Fruit fly (Drosophila melanogaster) S2 (cell line): ENCODE measurements around the gene CG4730.

Source experiments
- CG8478 ChIP-seq: fragments of >200 bp; optimal IDR thresholded peaks from 2 replicates; lab custom pipeline; 2018
- CTCF ChIP-seq, 2 experiments: fragments of >200 bp; optimal IDR thresholded peaks; 2 replicates each; lab custom pipeline; 2018

CG4730 gene

DNA sequence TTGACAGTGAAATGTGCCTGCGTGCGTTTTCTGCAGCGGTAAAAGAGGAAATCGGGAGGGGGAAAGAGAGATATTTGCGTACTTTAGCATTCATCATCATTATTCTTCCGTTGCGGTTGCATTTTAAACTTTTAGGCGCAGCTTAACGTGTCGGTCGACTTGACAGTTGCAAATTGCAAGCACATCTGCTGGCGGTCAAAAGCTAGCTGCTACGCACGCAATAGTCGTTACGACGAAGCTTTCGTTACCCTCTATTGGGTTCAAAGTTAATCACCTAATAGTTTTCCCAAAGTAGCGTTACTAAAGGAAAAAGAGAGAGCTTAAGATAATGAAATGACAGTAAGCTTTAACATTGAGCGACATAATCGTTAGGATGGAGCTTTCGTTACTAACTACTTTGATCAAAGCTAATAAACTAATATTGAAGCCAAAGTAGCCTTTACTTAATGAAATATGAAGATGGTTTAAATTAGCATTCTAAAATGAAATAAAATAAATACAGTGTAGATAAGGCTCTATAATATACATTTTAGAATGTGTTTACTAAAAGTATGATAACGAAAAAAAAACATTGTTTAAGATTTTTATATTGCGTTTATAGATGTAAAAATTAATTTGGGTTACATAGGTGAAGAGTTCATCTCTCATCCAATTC, 26.3 kb downstream of the CG4730 start:
- no peak for TF ChIP-seq CG8478 (lab: Kevin White, UChicago)
- no peak for TF ChIP-seq CTCF (optimal IDR thresholded peaks at IDR 0.05; lab: Kevin White, UChicago)

DNA sequence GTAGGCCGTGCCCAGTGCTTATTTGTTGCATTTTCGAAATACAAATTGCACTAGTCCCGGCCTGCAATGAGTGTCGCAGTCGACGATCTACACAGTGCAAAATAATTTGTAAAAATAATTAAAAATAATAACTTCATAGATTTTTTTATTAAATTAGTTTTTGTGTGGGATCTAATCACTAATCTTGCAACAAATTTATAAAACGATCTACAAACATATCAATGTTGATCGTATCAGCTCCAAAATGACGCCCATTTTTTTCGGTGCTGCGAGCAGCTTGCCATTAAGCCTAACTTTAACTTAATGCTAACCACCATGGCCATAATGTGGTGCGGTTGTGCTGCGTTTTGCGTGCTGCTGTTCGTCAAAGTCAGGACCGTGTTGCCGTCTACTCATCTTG, 27.1 kb downstream of the CG4730 start:
- TF ChIP-seq CTCF (optimal IDR thresholded peaks at IDR 0.05; lab: Kevin White, UChicago) (no peak), CG8478 (lab: Kevin White, UChicago) (no peak)

dm6 chr3R:25650417-25650816, 28.1 kb downstream of the CG4730 start:
- TF ChIP-seq CTCF (optimal IDR thresholded peaks at IDR 0.05; lab: Kevin White, UChicago) (no peak), CG8478 (lab: Kevin White, UChicago) (no peak)

DNA sequence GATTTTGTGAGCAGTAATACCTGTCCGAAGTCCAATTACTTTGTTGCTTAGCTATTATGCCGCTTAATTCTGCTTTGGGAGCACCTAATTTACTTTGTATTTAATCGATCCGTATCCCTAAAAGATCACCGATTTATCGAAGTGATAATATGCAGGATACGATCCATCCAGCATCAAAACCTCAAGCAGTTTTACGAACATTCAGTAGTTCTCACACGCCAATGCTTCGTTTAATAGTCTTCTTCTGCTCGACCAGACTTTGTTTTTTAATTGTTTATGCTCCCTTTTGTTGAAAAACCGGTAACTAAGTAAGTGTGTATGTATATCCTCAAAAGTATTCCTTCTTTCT, 30.2 kb downstream of the CG4730 start:
- TF ChIP-seq CG8478 (lab: Kevin White, UChicago) (no peak), CTCF (optimal IDR thresholded peaks at IDR 0.05; lab: Kevin White, UChicago) (no peak)

dm6 chr3R:25647577-25648257, 30.8 kb downstream of the CG4730 start:
- TF ChIP-seq CTCF (optimal IDR thresholded peaks at IDR 0.05; lab: Kevin White, UChicago) (peak; percentile 38 to 62), CG8478 (lab: Kevin White, UChicago) (no peak)

DNA sequence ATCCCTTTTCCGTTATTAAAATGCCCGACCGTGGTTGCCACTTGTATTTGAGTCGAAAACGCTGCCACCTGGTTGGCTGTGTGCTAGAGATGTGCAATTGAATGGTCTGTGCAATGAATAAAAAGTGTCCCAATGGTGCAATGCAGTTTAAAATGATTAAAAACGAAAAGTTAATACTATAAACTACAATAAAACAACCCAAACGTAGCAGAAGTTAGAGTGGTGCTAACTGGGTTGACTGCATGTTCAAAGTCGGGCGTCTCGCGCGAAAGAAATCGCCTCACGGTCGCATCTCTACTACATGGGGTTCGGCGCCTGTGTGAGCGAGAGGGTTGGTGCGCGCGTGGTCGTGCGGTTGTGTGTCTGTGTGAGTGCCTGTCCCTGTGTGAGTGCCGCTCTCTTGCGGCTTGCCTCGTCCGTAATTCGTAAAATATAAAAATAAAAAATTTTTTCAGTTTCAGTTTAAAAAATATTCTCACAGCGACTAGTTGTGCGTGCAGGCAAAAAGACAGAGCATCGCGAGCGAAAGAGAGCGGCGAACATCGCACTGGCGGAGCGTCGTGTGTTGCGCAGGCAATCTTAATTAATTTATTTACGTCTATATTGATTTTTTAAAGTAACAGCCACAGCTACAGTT, 31.5 kb downstream of the CG4730 start:
- peak in 1 of 2 experiments; percentile 26 for TF ChIP-seq CTCF (optimal IDR thresholded peaks at IDR 0.05; lab: Kevin White, UChicago)
- no peak for TF ChIP-seq CG8478 (lab: Kevin White, UChicago)

DNA sequence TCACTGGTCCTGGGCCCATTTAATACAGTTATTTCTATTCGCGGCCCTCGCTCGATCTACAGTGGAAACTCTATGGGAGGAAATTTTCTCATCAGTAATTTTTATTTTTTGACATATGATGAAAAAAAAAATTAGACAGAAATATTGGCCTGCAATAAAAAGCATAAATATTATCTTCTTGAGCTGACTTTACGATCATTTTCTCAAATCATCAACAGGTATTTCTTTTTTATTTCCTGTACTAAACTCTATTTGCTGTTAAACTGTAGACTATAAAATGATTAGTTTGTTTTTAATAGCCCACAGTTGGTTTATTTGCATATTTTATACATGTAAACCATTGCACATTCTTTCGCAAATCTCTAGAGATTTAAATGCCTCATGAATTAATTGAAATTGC, 34.3 kb downstream of the CG4730 start:
- TF ChIP-seq CG8478 (lab: Kevin White, UChicago) (no peak), CTCF (optimal IDR thresholded peaks at IDR 0.05; lab: Kevin White, UChicago) (no peak)

DNA sequence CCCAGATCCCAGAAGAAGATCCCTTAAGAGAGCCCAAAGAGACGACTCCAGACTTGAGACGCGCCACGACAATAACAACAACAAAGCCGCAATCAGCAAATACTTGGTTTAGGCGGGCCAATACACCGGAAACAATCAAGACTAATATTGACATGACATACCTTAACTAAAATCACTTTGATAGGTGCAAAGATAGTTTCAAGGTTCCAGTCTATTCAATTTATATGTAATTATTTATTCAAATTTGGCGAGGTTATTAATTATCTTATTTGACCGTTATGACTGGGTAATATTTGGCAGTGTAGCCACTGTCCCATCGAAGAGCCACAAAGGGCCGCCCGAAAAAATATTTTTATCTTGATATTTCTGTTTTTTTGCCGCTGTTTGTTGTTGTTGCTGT, 38.0 kb downstream of the CG4730 start:
- TF ChIP-seq CG8478 (lab: Kevin White, UChicago) (no peak), CTCF (optimal IDR thresholded peaks at IDR 0.05; lab: Kevin White, UChicago) (no peak)

dm6 chr3R:25638961-25639360, 39.5 kb downstream of the CG4730 start:
- TF ChIP-seq CG8478 (lab: Kevin White, UChicago) (no peak), CTCF (optimal IDR thresholded peaks at IDR 0.05; lab: Kevin White, UChicago) (no peak)

dm6 chr3R:25638381-25638780, 40.1 kb downstream of the CG4730 start:
- no peak for TF ChIP-seq CG8478 (lab: Kevin White, UChicago)
- TF ChIP-seq CTCF (optimal IDR thresholded peaks at IDR 0.05; lab: Kevin White, UChicago) = no peak

DNA sequence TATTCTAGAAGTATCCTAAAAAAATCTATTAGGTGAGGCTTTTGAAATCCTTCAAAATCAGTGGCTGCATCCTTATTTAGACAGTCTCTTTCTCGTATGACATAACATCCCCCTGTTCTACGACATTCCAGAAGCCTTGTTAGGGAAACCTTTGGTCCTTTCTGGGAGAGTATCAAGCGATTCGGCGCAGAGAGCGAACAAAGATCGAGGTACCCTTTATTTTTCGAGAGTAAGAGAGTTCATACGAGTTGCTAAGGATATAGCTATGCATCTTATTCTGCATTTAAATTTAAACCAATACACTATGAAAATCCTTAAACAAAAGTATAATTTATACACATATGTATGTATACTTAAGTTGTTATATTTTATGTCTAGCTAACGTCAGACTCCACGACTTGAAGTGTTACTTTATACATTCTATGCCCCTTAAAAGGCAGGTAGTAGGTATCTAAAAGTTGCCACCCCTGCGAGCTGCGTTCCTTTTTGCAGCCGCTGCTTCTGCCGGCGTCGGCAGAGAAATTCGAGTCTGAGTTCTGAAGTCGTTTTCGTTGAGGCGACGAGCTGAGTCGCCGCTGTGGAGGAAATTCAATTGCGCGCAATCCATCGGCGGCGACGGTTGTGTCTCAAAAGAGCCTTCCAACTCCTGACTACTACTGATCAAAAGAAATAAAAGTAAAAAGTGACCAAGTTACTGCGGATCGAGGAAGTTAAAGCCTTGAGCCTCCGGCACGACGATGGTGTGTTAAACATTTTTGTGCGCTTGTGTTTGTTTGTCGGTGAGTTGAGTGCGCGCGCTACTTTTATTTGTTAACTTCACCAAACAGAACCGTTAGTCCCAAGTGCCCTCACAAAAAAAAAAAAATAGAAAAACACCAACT, 40.9 kb downstream of the CG4730 start, which contains the start of gene jigr1:
TSS of gene jigr1 (plus strand) at position 550 of the 881 bp plus-strand sequence.
- no peak for TF ChIP-seq CG8478 (lab: Kevin White, UChicago)
- TF ChIP-seq CTCF (optimal IDR thresholded peaks at IDR 0.05; lab: Kevin White, UChicago) = no peak

DNA sequence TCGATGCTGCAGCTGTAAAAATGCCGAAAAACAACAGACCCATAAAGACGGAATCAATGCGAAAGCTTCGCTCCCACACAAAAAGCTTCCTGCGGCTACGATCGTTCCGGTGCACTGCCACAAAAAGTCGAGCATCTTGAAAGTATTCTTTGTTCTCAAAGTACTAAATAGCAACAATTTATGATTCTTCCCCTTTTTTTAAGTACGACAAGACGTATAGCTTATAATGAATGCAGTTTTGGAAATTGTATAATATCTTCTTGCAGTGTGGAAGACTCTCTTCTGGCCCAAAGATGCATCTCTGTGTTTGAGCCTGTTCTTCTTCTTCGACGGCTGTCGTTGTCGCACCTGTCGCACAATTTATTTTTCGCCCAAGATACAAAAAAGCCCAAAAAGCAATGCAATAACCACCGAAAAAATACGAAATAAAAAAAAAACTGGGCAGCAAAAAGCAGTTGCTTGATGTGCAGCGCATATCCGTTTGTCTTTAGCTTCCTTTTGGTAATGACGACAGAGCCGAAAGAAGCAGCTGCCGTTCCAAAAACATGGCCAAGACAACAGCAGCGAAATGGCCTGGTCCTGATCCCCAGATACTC, 44.5 kb downstream of the CG4730 start:
- no peak for TF ChIP-seq CG8478 (lab: Kevin White, UChicago)
- TF ChIP-seq CTCF (optimal IDR thresholded peaks at IDR 0.05; lab: Kevin White, UChicago) = no peak

- TF ChIP-seq CTCF (optimal IDR thresholded peaks at IDR 0.05; lab: Kevin White, UChicago) (no peak), CG8478 (lab: Kevin White, UChicago) (no peak)
Measured at dm6 chr3R:25631079-25631478, 47.4 kb downstream of the CG4730 start.

DNA sequence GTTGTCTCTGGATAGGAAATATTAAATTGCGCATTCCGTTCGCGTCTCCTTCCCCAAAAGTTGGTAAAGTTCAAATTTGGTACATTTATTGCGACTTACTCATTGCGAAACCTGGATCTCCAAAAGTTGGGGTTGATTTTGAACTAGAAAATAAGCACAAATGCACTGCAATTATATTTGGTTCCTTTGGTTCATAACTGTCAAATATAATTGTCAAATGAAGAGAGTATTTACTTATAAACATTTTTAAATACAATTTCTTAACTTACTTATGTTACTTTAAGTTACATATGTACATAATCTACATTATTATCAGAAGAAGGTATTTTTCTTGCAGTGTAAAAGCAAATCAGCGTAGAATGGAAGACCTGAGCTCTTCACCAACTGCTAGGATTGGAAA, 47.9 kb downstream of the CG4730 start:
- TF ChIP-seq CG8478 (lab: Kevin White, UChicago) (no peak), CTCF (optimal IDR thresholded peaks at IDR 0.05; lab: Kevin White, UChicago) (no peak)
